Worm (Caenorhabditis elegans): Measurements from ENCODE around the gene dhs-14.

dhs-14 gene

ce11 chrV:2727101-2727500, 37.9 kb downstream of the dhs-14 start, which contains the start of gene str-13:
Gene str-13 (minus strand): TSS chrV:2727201.
- TF ChIP-seq nhr-85 (tag): peak; percentile 39
- no peak for TF ChIP-seq grh-1 (GFP tag; IDR thresholded peaks at IDR 0.05)
- TF ChIP-seq hlh-17 (GFP tag; optimal IDR thresholded peaks at IDR 0.05; ENCODE audit: borderline replicate concordance): no peak
- no peak for TF ChIP-seq unc-30 (tag; optimal IDR thresholded peaks at IDR 0.05)
- no peak for TF ChIP-seq jun-1 (tag; optimal IDR thresholded peaks at IDR 0.05)

ce11 chrV:2725225-2725624, 39.8 kb downstream of the dhs-14 start, which contains the start of gene srg-59:
Gene srg-59 (minus strand): TSS chrV:2725325.
- TF ChIP-seq alr-1 (tag; optimal IDR thresholded peaks at IDR 0.05; ENCODE audit: borderline replicate concordance) (no peak), unc-62 (GFP tag; optimal IDR thresholded peaks at IDR 0.05) (no peak), jun-1 (tag; optimal IDR thresholded peaks at IDR 0.05) (no peak), swsn-7 (tag; optimal IDR thresholded peaks at IDR 0.05) (no peak), sptf-1 (tag; optimal IDR thresholded peaks at IDR 0.05) (no peak), egl-13 (tag; optimal IDR thresholded peaks at IDR 0.05) (no peak), unc-30 (tag; optimal IDR thresholded peaks at IDR 0.05) (no peak), lin-35 (GFP tag; optimal IDR thresholded peaks at IDR 0.05) (no peak), hpl-2 (GFP tag; optimal IDR thresholded peaks at IDR 0.05) (no peak), unc-98 (GFP tag; IDR thresholded peaks at IDR 0.05) (no peak), nhr-19 (GFP tag; conservative IDR thresholded peaks at IDR 0.05) (no peak), skn-1 (tag; optimal IDR thresholded peaks at IDR 0.05) (no peak), nhr-237 (tag; optimal IDR thresholded peaks at IDR 0.05) (no peak), C04F5.9 (tag; optimal IDR thresholded peaks at IDR 0.05) (no peak), C34B4.2 (tag; optimal IDR thresholded peaks at IDR 0.05) (no peak), ceh-63 (GFP tag; optimal IDR thresholded peaks at IDR 0.05) (no peak)

DNA sequence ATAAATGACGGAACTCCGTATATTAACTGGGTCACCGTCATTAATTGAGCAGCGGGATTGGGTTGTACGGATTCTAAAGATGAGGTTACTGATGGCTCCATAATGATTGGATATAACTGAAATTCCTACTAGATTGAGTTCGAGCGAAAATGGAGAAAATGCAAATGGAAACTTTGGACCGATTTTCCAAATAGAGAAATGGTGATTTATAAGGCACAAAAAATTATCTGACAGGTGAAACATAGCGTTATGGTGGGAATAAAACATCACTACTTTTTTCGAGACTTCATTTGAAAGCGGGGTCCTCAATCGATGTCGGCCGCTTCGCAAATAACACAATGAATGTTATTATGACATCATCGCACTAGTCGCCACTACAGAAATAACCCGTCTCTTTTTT, 42.4 kb downstream of the dhs-14 start, which contains the start of gene srg-60:
Gene srg-60, minus strand, starts transcription at position 101 of the 400 bp plus-strand sequence.
- no peak for TF ChIP-seq nhr-76 (tag; optimal IDR thresholded peaks at IDR 0.05)
- TF ChIP-seq fos-1 (tag; optimal IDR thresholded peaks at IDR 0.05): no peak
- TF ChIP-seq nhr-19 (GFP tag; conservative IDR thresholded peaks at IDR 0.05): no peak
- TF ChIP-seq ceh-82 (tag; optimal IDR thresholded peaks at IDR 0.05): no peak
- no peak for TF ChIP-seq fkh-4 (tag; optimal IDR thresholded peaks at IDR 0.05; ENCODE audit: borderline replicate concordance)

DNA sequence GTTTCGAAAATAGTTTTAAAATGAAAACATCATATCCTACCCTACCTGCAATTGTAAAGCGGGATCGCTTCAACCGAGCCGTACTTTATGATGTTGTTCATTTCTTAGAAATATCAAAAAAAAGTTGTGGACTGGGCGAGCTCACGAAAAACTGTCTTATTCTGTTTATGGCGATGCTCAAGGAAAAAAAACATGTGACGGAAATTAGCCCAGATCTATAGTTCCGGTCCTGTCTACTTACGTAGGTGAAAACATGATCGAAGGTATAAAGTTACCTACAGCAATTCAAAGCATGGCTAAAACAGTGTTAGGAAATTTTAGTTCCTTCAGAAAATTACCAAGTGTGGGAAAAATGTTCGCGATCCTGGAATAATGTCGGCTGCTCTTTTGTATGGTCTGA, 44.2 kb downstream of the dhs-14 start, which contains the start of gene srt-27:
Gene srt-27, minus strand, starts transcription at position 101 of the 400 bp plus-strand sequence.
- TF ChIP-seq nhr-11 (tag; optimal IDR thresholded peaks at IDR 0.05) (no peak), hlh-4 (tag; optimal IDR thresholded peaks at IDR 0.05) (no peak), fkh-10 (GFP tag; optimal IDR thresholded peaks at IDR 0.05) (no peak), lin-35 (GFP tag; optimal IDR thresholded peaks at IDR 0.05) (no peak), unc-98 (GFP tag; IDR thresholded peaks at IDR 0.05) (no peak), irx-1 (tag; optimal IDR thresholded peaks at IDR 0.05) (no peak), jun-1 (tag; optimal IDR thresholded peaks at IDR 0.05) (no peak), ceh-82 (tag; optimal IDR thresholded peaks at IDR 0.05) (no peak), swsn-7 (tag; optimal IDR thresholded peaks at IDR 0.05) (no peak), ceh-90 (tag; optimal IDR thresholded peaks at IDR 0.05) (no peak), aha-1 (tag; optimal IDR thresholded peaks at IDR 0.05) (no peak), tbx-2 (tag; optimal IDR thresholded peaks at IDR 0.05) (no peak), C04F5.9 (tag; optimal IDR thresholded peaks at IDR 0.05) (no peak), ama-1 (optimal IDR thresholded peaks at IDR 0.05) (no peak), hpl-2 (GFP tag; optimal IDR thresholded peaks at IDR 0.05) (no peak)

- TF ChIP-seq grh-1 (GFP tag; IDR thresholded peaks at IDR 0.05) (no peak), mef-2 (tag; optimal IDR thresholded peaks at IDR 0.05) (no peak), lir-3 (tag; optimal IDR thresholded peaks at IDR 0.05; ENCODE audit: poor library complexity) (no peak), nhr-237 (tag; optimal IDR thresholded peaks at IDR 0.05) (no peak), alr-1 (tag; optimal IDR thresholded peaks at IDR 0.05; ENCODE audit: borderline replicate concordance) (no peak), C16A3.4 (tag; optimal IDR thresholded peaks at IDR 0.05) (no peak), aly-2 (tag; optimal IDR thresholded peaks at IDR 0.05) (no peak), ceh-88 (GFP tag; IDR thresholded peaks at IDR 0.05) (no peak)
Measured at ce11 chrV:2718688-2719185, 46.3 kb downstream of the dhs-14 start, which contains the start of gene srt-29. Gene srt-29 (minus strand): TSS chrV:2719135.

Measured in whole organism, L1 larva.